Fruit fly (Drosophila melanogaster): ENCODE measurements around the gene Marf.

Marf gene

DNA sequence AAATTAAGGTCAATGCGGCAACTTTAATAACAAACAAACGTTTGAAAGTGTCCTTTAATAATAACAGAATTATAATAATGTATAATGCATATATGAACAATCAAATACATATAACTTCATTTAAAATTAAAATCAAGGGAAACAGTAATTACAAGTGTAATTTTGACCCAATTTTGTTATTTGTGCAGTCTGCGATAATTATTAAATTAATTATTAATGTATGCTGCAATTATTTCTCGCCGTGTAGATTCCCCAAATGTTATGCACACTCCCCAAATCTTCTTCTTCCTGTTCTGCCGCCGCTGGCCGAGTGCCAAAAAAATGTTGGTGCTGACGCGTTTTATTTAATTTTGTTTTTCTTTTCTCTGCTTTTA, 12.1 kb upstream of the Marf start (continued):
- TF ChIP-seq Jarid2 (GFP tag; optimal IDR thresholded peaks at IDR 0.05), result peak; percentile 65
- TF ChIP-seq gcm (GFP tag; optimal IDR thresholded peaks at IDR 0.05), result peak; percentile 83
- TF ChIP-seq CG3163 (GFP tag; optimal IDR thresholded peaks at IDR 0.05), result no peak
- no peak for TF ChIP-seq fru (optimal IDR thresholded peaks at IDR 0.05)
- TF ChIP-seq pho (GFP tag; optimal IDR thresholded peaks at IDR 0.05), result peak; percentile 23
- TF ChIP-seq CG9437 (GFP tag; optimal IDR thresholded peaks at IDR 0.05), result peak; percentile 75
- TF ChIP-seq mam (GFP tag; optimal IDR thresholded peaks at IDR 0.05), result peak; percentile 41
- TF ChIP-seq insv (GFP tag; optimal IDR thresholded peaks at IDR 0.05), result peak in 1 of 2 experiments; percentile 74
- peak; percentile 18 for TF ChIP-seq CG3995 (GFP tag; optimal IDR thresholded peaks at IDR 0.05)
- peak; percentile 49 for TF ChIP-seq CG43689 (GFP tag; IDR thresholded peaks at IDR 0.05)
- peak; percentile 75 for TF ChIP-seq odd (GFP tag; optimal IDR thresholded peaks at IDR 0.05)
- 0 out of 2 replicates have a peak, but pooled peaks have one; percentile 40 for TF ChIP-seq ham (GFP tag; IDR thresholded peaks at IDR 0.05)
- TF ChIP-seq usp (GFP tag; optimal IDR thresholded peaks at IDR 0.05), result no peak
- no peak for TF ChIP-seq vnd (GFP tag; IDR thresholded peaks at IDR 0.05; ENCODE audit: partially characterized antibody)
- peak; percentile 52 for TF ChIP-seq slou (GFP tag; optimal IDR thresholded peaks at IDR 0.05)
- peak; percentile 88 for TF ChIP-seq CG8388 (GFP tag; optimal IDR thresholded peaks at IDR 0.05)
- no peak for TF ChIP-seq stwl (tag; optimal IDR thresholded peaks at IDR 0.05)
- peak; percentile 87 for TF ChIP-seq tio (GFP tag; optimal IDR thresholded peaks at IDR 0.05)
- peak; percentile 65 for TF ChIP-seq Usf (GFP tag; optimal IDR thresholded peaks at IDR 0.05)
- TF ChIP-seq CG1832 (GFP tag; optimal IDR thresholded peaks at IDR 0.05), result no peak
- TF ChIP-seq z (GFP tag; IDR thresholded peaks at IDR 0.05), result 0 out of 3 replicates have a peak, but pooled peaks have one; percentile 25
- peak; percentile 42; the same call in 1 of the 2 replicates for TF ChIP-seq CG14667 (GFP tag; IDR thresholded peaks at IDR 0.05)
- TF ChIP-seq Aef1 (GFP tag; IDR thresholded peaks at IDR 0.05), result peak; percentile 69
- TF ChIP-seq az2 (GFP tag; optimal IDR thresholded peaks at IDR 0.05), result peak; percentile 86
- peak; percentile 81 for TF ChIP-seq slbo (GFP tag; IDR thresholded peaks at IDR 0.05)
- TF ChIP-seq chn (GFP tag; optimal IDR thresholded peaks at IDR 0.05), result no peak
- TF ChIP-seq jigr1 (GFP tag; IDR thresholded peaks at IDR 0.05), result peak; percentile 43; the same call in 1 of the 3 replicates
- peak; percentile 80 for TF ChIP-seq CG32767 (GFP tag; IDR thresholded peaks at IDR 0.05)
- peak; percentile 63 for TF ChIP-seq CG12942 (GFP tag; optimal IDR thresholded peaks at IDR 0.05)
- peak; percentile 86 for TF ChIP-seq CG6813 (GFP tag; optimal IDR thresholded peaks at IDR 0.05)
- TF ChIP-seq wor (GFP tag; IDR thresholded peaks at IDR 0.05), result peak; percentile 84
- TF ChIP-seq Vsx1 (GFP tag; optimal IDR thresholded peaks at IDR 0.05), result peak; percentile 73
- no peak for TF ChIP-seq CG31365 (tag; optimal IDR thresholded peaks at IDR 0.05)
- TF ChIP-seq Fer2 (tag; optimal IDR thresholded peaks at IDR 0.05), result peak; percentile 75
- peak; percentile 90 for TF ChIP-seq so (GFP tag; IDR thresholded peaks at IDR 0.05)
- TF ChIP-seq CG6272 (GFP tag; IDR thresholded peaks at IDR 0.05), result peak; percentile 60; the same call in 1 of the 2 replicates
- peak; percentile 87 for TF ChIP-seq sens (GFP tag)
- peak; percentile 85 for TF ChIP-seq nerfin-1 (tag; optimal IDR thresholded peaks at IDR 0.05)
- TF ChIP-seq Six4 (GFP tag; optimal IDR thresholded peaks at IDR 0.05), result peak; percentile 82
- TF ChIP-seq CG2129 (GFP tag; IDR thresholded peaks at IDR 0.05; ENCODE audit: partially characterized antibody), result no peak
- peak; percentile 75 for TF ChIP-seq croc (GFP tag; conservative IDR thresholded peaks at IDR 0.05)
- peak; percentile 93 for TF ChIP-seq CG13424 (tag; optimal IDR thresholded peaks at IDR 0.05)
- TF ChIP-seq CG7987 (GFP tag; optimal IDR thresholded peaks at IDR 0.05), result no peak
- TF ChIP-seq exex (tag; optimal IDR thresholded peaks at IDR 0.05), result peak; percentile 60
- TF ChIP-seq CG8359 (GFP tag; optimal IDR thresholded peaks at IDR 0.05; ENCODE audit: borderline replicate concordance), result peak; percentile 55
- TF ChIP-seq CG18262 (tag; optimal IDR thresholded peaks at IDR 0.05), result peak; percentile 92
- peak; percentile 64; the same call in 1 of the 3 replicates for TF ChIP-seq ken (GFP tag; IDR thresholded peaks at IDR 0.05)
- peak; percentile 78 for TF ChIP-seq CG12769 (tag; optimal IDR thresholded peaks at IDR 0.05)
- no peak for TF ChIP-seq CG15479 (GFP tag; optimal IDR thresholded peaks at IDR 0.05)
- peak; percentile 72; the same call in 2 of the 3 replicates for TF ChIP-seq otp (GFP tag; IDR thresholded peaks at IDR 0.05)
- TF ChIP-seq Kr (GFP tag; optimal IDR thresholded peaks at IDR 0.05), result no peak

Measured in whole organism, embryonic.